Worm (Caenorhabditis elegans): ENCODE results near the gene cwc-15.

cwc-15 gene

DNA sequence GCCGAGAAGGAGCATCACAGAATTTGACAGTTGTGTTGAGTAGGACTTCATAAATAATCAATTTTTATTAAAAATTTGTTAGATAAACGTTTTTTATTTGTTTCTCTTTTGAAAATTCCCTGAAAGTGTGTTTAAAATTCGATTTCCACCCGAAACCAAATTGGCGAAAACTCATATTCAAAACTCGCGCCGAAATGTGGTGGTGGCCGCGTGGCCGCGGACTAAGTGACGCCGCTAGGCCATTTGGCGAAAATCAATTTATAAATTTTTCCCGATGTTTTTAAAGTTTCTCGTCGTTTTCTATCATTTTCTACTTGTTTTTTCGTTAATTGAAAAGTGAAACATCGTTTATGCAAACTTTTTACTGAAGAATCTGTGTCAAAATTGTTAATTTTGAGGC, 551 bp upstream of the cwc-15 start (continued):
- TF ChIP-seq Y5F2A.4 (GFP tag; optimal IDR thresholded peaks at IDR 0.05), result no peak
- TF ChIP-seq madf-9 (GFP tag; conservative IDR thresholded peaks at IDR 0.05), result no peak
- TF ChIP-seq lin-29 (GFP tag; IDR thresholded peaks at IDR 0.05), result no peak
- no peak for TF ChIP-seq lin-38 (GFP tag; IDR thresholded peaks at IDR 0.05)
- no peak for TF ChIP-seq ces-1 (GFP tag; optimal IDR thresholded peaks at IDR 0.05)
- no peak for TF ChIP-seq rbr-2 (tag; optimal IDR thresholded peaks at IDR 0.05)
- TF ChIP-seq nhr-42 (GFP tag; IDR thresholded peaks at IDR 0.05), result no peak
- TF ChIP-seq daf-19 (GFP tag; conservative IDR thresholded peaks at IDR 0.05), result no peak
- no peak for TF ChIP-seq daf-8 (GFP tag; IDR thresholded peaks at IDR 0.05)
- TF ChIP-seq nhr-76 (tag; optimal IDR thresholded peaks at IDR 0.05), result no peak
- no peak for TF ChIP-seq aha-1 (tag)

DNA sequence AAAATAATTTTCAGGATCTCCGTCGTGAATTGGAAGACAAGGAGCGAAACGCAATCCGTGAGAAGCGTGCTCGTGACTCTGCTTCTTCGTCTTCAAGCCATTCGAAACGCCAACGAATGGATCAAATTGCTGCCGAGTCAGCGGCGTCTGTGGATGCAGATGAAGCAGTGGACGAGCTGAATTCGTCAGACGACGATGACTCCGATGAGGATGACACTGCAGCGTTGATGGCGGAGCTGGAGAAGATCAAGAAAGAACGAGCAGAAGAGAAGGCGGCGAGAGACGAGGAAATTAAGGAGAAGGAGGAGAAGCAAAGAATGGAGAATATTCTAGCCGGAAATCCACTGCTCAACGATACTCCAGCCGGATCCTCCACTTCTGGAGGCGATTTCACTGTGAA, 408 bp downstream of the cwc-15 start:
- TF ChIP-seq nhr-10 (tag; optimal IDR thresholded peaks at IDR 0.05) (no peak), set-16 (GFP tag; IDR thresholded peaks at IDR 0.05) (peak; percentile 51)

DNA sequence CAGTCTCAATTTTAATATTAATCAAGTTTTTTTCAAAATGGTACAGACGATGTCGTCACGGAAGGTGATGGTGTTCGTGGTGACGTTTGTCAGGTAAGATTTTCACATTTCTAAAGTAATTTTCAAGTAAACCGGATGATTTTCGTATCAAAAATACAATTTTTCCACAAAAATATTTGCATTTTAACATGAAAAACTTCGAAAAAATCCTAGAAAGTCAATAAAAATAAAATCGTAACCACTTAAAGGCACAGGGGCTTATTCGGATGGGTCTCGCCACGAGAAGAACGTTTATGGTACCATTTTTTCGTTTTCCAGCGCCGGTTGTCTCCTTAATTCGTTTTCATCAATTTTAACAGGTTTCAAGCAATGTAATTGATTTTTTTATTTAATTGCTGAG, 1.1 kb downstream of the cwc-15 start, which contains the start of gene T10C6.6:
Gene T10C6.6, plus strand, starts transcription at position 27 of the 400 bp plus-strand sequence.
- TF ChIP-seq dpl-1 (GFP tag; optimal IDR thresholded peaks at IDR 0.05) (peak; percentile 8), nhr-28 (tag; optimal IDR thresholded peaks at IDR 0.05) (no peak), nhr-6 (tag; optimal IDR thresholded peaks at IDR 0.05) (no peak), zip-11 (GFP tag; IDR thresholded peaks at IDR 0.05) (no peak), hif-1 (tag; optimal IDR thresholded peaks at IDR 0.05) (no peak), arid-1 (GFP tag; conservative IDR thresholded peaks at IDR 0.05) (0 out of 2 replicates have a peak, but pooled peaks have one; percentile 33), Y105C5A.15 (GFP tag; IDR thresholded peaks at IDR 0.05) (no peak), mep-1 (tag; optimal IDR thresholded peaks at IDR 0.05) (no peak), nhr-42 (GFP tag; IDR thresholded peaks at IDR 0.05) (no peak), mdt-29 (GFP tag; IDR thresholded peaks at IDR 0.05) (no peak), egl-43 (GFP tag; IDR thresholded peaks at IDR 0.05) (no peak), Y75B8A.6 (GFP tag; IDR thresholded peaks at IDR 0.05) (no peak), daf-19 (GFP tag; conservative IDR thresholded peaks at IDR 0.05) (0 out of 2 replicates have a peak, but pooled peaks have one; percentile 13), lin-29 (GFP tag; IDR thresholded peaks at IDR 0.05) (no peak), aha-1 (tag) (no peak), daf-12 (tag; optimal IDR thresholded peaks at IDR 0.05) (no peak), dmd-8 (GFP tag; IDR thresholded peaks at IDR 0.05) (no peak), ceh-82 (tag; optimal IDR thresholded peaks at IDR 0.05) (no peak), hlh-30 (tag; optimal IDR thresholded peaks at IDR 0.05; ENCODE audit: insufficient read depth) (no peak), madf-9 (GFP tag; conservative IDR thresholded peaks at IDR 0.05) (no peak), F49E8.2 (tag; optimal IDR thresholded peaks at IDR 0.05; ENCODE audit: borderline replicate concordance) (peak; percentile 36), spr-1 (tag; optimal IDR thresholded peaks at IDR 0.05) (no peak), pha-4 (GFP tag; IDR thresholded peaks at IDR 0.05) (no peak), pha-4 (tag; optimal IDR thresholded peaks at IDR 0.05) (no peak), F44E2.7 (GFP tag; IDR thresholded peaks at IDR 0.05) (no peak), R02D3.7 (tag; optimal IDR thresholded peaks at IDR 0.05) (no peak), ceh-62 (tag; optimal IDR thresholded peaks at IDR 0.05) (no peak), daf-16 (GFP tag; optimal IDR thresholded peaks at IDR 0.05) (no peak), daf-16 (tag; optimal IDR thresholded peaks at IDR 0.05) (no peak), nhr-48 (tag; optimal IDR thresholded peaks at IDR 0.05) (no peak), F10B5.3 (tag; optimal IDR thresholded peaks at IDR 0.05) (no peak), lin-1 (GFP tag; IDR thresholded peaks at IDR 0.05) (no peak), saeg-2 (GFP tag; IDR thresholded peaks at IDR 0.05) (no peak)
